Fruit fly (Drosophila melanogaster): Measurements from ENCODE around the gene CG11037.

The CG11037 gene

dm6 chr3L:20952622-20953618, 8.3 kb downstream of the CG11037 start (continued):
- TF ChIP-seq Blimp-1 (GFP tag; optimal IDR thresholded peaks at IDR 0.05) (peak; percentile 9), eve (GFP tag; optimal IDR thresholded peaks at IDR 0.05) (peak in 1 of 2 experiments; percentile 22), unc-4 (GFP tag; IDR thresholded peaks at IDR 0.05; ENCODE audit: partially characterized antibody) (no peak), CG13424 (tag; optimal IDR thresholded peaks at IDR 0.05) (no peak), gem (tag; optimal IDR thresholded peaks at IDR 0.05) (peak; percentile 8), CG30431 (GFP tag; optimal IDR thresholded peaks at IDR 0.05) (no peak), oc (tag; optimal IDR thresholded peaks at IDR 0.05) (peak; percentile 82), Rfx (GFP tag; IDR thresholded peaks at IDR 0.05) (0 out of 2 replicates have a peak, but pooled peaks have one; percentile 9), CG11093 (GFP tag; IDR thresholded peaks at IDR 0.05) (0 out of 3 replicates have a peak, but pooled peaks have one; percentile 29), corto (GFP tag; optimal IDR thresholded peaks at IDR 0.05) (no peak), CG8359 (GFP tag; optimal IDR thresholded peaks at IDR 0.05; ENCODE audit: borderline replicate concordance) (no peak), row (GFP tag; IDR thresholded peaks at IDR 0.05) (0 out of 3 replicates have a peak, but pooled peaks have one; percentile 29), CG18476 (GFP tag; optimal IDR thresholded peaks at IDR 0.05) (no peak), sens (GFP tag) (peak; percentile 44), Sox100B (GFP tag; optimal IDR thresholded peaks at IDR 0.05) (no peak), dm (GFP tag; optimal IDR thresholded peaks at IDR 0.05) (no peak), CG2712 (tag; optimal IDR thresholded peaks at IDR 0.05) (peak; percentile 1), Drgx (GFP tag; IDR thresholded peaks at IDR 0.05) (peak; percentile 65), dmrt99B (tag; optimal IDR thresholded peaks at IDR 0.05) (peak; percentile 14), gce (GFP tag; IDR thresholded peaks at IDR 0.05) (0 out of 3 replicates have a peak, but pooled peaks have one; percentile 41), al (GFP tag; IDR thresholded peaks at IDR 0.05) (no peak)

DNA sequence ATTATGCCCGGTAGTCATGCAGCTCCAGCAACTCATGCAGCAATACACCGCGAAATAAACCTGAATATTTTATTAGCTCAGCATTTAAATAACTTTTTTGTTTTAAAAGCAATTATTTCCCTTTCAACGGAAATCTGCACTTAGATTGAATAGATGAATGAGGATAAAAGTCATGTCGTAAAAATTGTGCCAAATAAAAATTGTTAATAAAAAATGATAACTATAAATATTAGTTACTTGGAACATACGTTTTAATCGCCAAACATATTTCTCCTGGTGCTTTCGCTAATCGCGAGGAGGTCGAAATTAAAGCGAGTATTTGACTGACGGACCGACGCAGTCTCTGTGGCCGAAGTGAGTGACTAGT, 9.1 kb downstream of the CG11037 start:
- TF ChIP-seq CG10565 (GFP tag; optimal IDR thresholded peaks at IDR 0.05): no peak
- TF ChIP-seq trh (GFP tag; optimal IDR thresholded peaks at IDR 0.05): no peak
- TF ChIP-seq CG14860 (GFP tag; IDR thresholded peaks at IDR 0.05; ENCODE audit: partially characterized antibody): no peak
- TF ChIP-seq CG12391 (tag; optimal IDR thresholded peaks at IDR 0.05): no peak
- no peak for TF ChIP-seq fru (optimal IDR thresholded peaks at IDR 0.05)
- no peak for TF ChIP-seq CG4360 (GFP tag; IDR thresholded peaks at IDR 0.05)
- TF ChIP-seq CG8281 (tag; optimal IDR thresholded peaks at IDR 0.05): no peak
- no peak for TF ChIP-seq p53 (GFP tag; optimal IDR thresholded peaks at IDR 0.05)
- no peak for TF ChIP-seq ara (GFP tag; IDR thresholded peaks at IDR 0.05)
- TF ChIP-seq CG11723 (GFP tag; optimal IDR thresholded peaks at IDR 0.05): no peak
- TF ChIP-seq Opbp (GFP tag; IDR thresholded peaks at IDR 0.05; ENCODE audit: partially characterized antibody): no peak
- peak; percentile 5 for TF ChIP-seq lbe (GFP tag; optimal IDR thresholded peaks at IDR 0.05)
- 0 out of 2 replicates have a peak, but pooled peaks have one; percentile 8 for TF ChIP-seq Drgx (GFP tag; IDR thresholded peaks at IDR 0.05)
- no peak for TF ChIP-seq Dip3 (GFP tag; optimal IDR thresholded peaks at IDR 0.05)
- TF ChIP-seq nom (GFP tag; optimal IDR thresholded peaks at IDR 0.05): peak; percentile 12
- TF ChIP-seq CG10431 (GFP tag; optimal IDR thresholded peaks at IDR 0.05): no peak
- no peak for TF ChIP-seq lmd (GFP tag; IDR thresholded peaks at IDR 0.05)
- no peak for TF ChIP-seq exex (tag; optimal IDR thresholded peaks at IDR 0.05)
- TF ChIP-seq tx (GFP tag; optimal IDR thresholded peaks at IDR 0.05): no peak
- TF ChIP-seq bsh (GFP tag; optimal IDR thresholded peaks at IDR 0.05): peak in 1 of 2 experiments; percentile 13
- TF ChIP-seq Gsc (GFP tag; IDR thresholded peaks at IDR 0.05): no peak
